Worm (Caenorhabditis elegans) whole organism, L2 larva: Measurements from ENCODE around the gene nhr-59.
A peak's percentile ranks its signal among the peaks of the same experiment; 100 is the strongest.
"Not testable (repeated sequence)": the region's sequence is repeated elsewhere in the genome, so short reads cannot be mapped to it uniquely, and the experiment has no call there.

Experiments
- C34F6.9 ChIP-seq: fragments of 150-350 bp; optimal IDR thresholded peaks from 2 replicates; lab custom pipeline; 2014; ENCODE audit warnings: missing biosample characterization, missing genetic modification characterization
- F13H6.1 ChIP-seq: sonication (generic microtip); optimal IDR thresholded peaks from 2 replicates; lab custom pipeline; 2016; ENCODE audit warnings: missing genetic modification characterization, missing compliant biosample characterization
- R02D3.7 ChIP-seq: fragments of 150-350 bp; optimal IDR thresholded peaks from 2 replicates; lab custom pipeline; 2014; ENCODE audit warnings: missing biosample characterization, missing genetic modification characterization
- Y55F3AM.14 ChIP-seq: fragments of 200-800 bp; sonication (Bioruptor generic); optimal IDR thresholded peaks from 2 replicates; lab custom pipeline; 2018; ENCODE audit warnings: mild to moderate bottlenecking, missing genetic modification characterization, missing compliant biosample characterization
- alr-1 ChIP-seq: fragments of 150-350 bp; optimal IDR thresholded peaks from 2 replicates; lab custom pipeline; 2014; ENCODE audit warnings: missing biosample characterization, missing genetic modification characterization
- aly-2 ChIP-seq: fragments of 150-350 bp; optimal IDR thresholded peaks from 2 replicates; lab custom pipeline; 2014; ENCODE audit warnings: missing biosample characterization, missing genetic modification characterization
- ama-1 ChIP-seq: fragments of 150-350 bp; optimal IDR thresholded peaks from 2 replicates; lab custom pipeline; 2018; ENCODE audit warnings: inconsistent platforms
- blmp-1 ChIP-seq: sonication (generic microtip); optimal IDR thresholded peaks from 2 replicates; lab custom pipeline; 2017; ENCODE audit warnings: missing genetic modification characterization, mild to moderate bottlenecking, missing compliant biosample characterization, antibody characterized with exemption, moderate library complexity; ENCODE audit not compliant: insufficient read depth
- ceh-16 ChIP-seq: fragments of 150-350 bp; optimal IDR thresholded peaks from 2 replicates; lab custom pipeline; 2014; ENCODE audit warnings: missing biosample characterization, missing genetic modification characterization
- ceh-82 ChIP-seq: fragments of 150-350 bp; optimal IDR thresholded peaks from 2 replicates; lab custom pipeline; 2014; ENCODE audit warnings: missing biosample characterization, missing genetic modification characterization
- crh-2 ChIP-seq: sonication (generic microtip); optimal IDR thresholded peaks from 2 replicates; lab custom pipeline; 2017; ENCODE audit warnings: missing biosample characterization, missing genetic modification characterization
- elt-1 ChIP-seq: fragments of 150-350 bp; optimal IDR thresholded peaks from 2 replicates; lab custom pipeline; 2014; ENCODE audit warnings: missing biosample characterization, missing genetic modification characterization
- elt-3 ChIP-seq: sonication (generic microtip); optimal IDR thresholded peaks from 2 replicates; lab custom pipeline; 2017; ENCODE audit warnings: missing biosample characterization, missing genetic modification characterization
- fos-1 ChIP-seq: fragments of 150-350 bp; optimal IDR thresholded peaks from 2 replicates; lab custom pipeline; 2014; ENCODE audit warnings: missing biosample characterization, missing genetic modification characterization
- lin-11 ChIP-seq: fragments of 150-350 bp; sonication (generic microtip); optimal IDR thresholded peaks from 2 replicates; lab custom pipeline; 2014; ENCODE audit warnings: missing biosample characterization, missing genetic modification characterization, inconsistent platforms, mixed read lengths
- lin-13 ChIP-seq: fragments of 150-350 bp; optimal IDR thresholded peaks from 2 replicates; lab custom pipeline; 2014; ENCODE audit warnings: missing biosample characterization, missing genetic modification reagents, missing genetic modification characterization
- lin-39 ChIP-seq: fragments of 150-350 bp; optimal IDR thresholded peaks from 2 replicates; lab custom pipeline; 2014; ENCODE audit warnings: missing biosample characterization, missing genetic modification reagents, missing genetic modification characterization
- lsy-2 ChIP-seq, 2 experiments: fragments of 150-350 bp in 1 of 2; sonication (generic microtip) in 1 of 2; optimal IDR thresholded peaks; 2 replicates each; lab custom pipeline; 2014 to 2017; ENCODE audit warnings: missing biosample characterization in 2 of 2, missing genetic modification characterization in 2 of 2
- mab-5 ChIP-seq: fragments of 150-350 bp; optimal IDR thresholded peaks from 2 replicates; lab custom pipeline; 2014; ENCODE audit warnings: missing biosample characterization, missing genetic modification characterization
- mbf-1 ChIP-seq: sonication (generic microtip); optimal IDR thresholded peaks from 2 replicates; lab custom pipeline; 2017; ENCODE audit warnings: missing biosample characterization, missing genetic modification characterization
- nhr-10 ChIP-seq: sonication (generic microtip); optimal IDR thresholded peaks from 2 replicates; lab custom pipeline; 2017; ENCODE audit warnings: missing biosample characterization, missing genetic modification characterization
- nhr-12 ChIP-seq: fragments of 150-350 bp; optimal IDR thresholded peaks from 2 replicates; lab custom pipeline; 2014; ENCODE audit warnings: missing biosample characterization, missing genetic modification characterization
- nhr-129 ChIP-seq: fragments of 150-350 bp; optimal IDR thresholded peaks from 2 replicates; lab custom pipeline; 2014; ENCODE audit warnings: missing biosample characterization, missing genetic modification characterization
- nhr-21 ChIP-seq: fragments of 150-350 bp; optimal IDR thresholded peaks from 2 replicates; lab custom pipeline; 2014; ENCODE audit warnings: missing biosample characterization, missing genetic modification characterization
- nhr-237 ChIP-seq: fragments of 150-350 bp; optimal IDR thresholded peaks from 2 replicates; lab custom pipeline; 2014; ENCODE audit warnings: missing biosample characterization, missing genetic modification characterization
- nhr-25 ChIP-seq: fragments of 150-350 bp; sonication (generic microtip); optimal IDR thresholded peaks from 3 replicates; lab custom pipeline; 2014; ENCODE audit warnings: missing biosample characterization, missing genetic modification characterization
- nhr-77 ChIP-seq: fragments of 150-350 bp; optimal IDR thresholded peaks from 2 replicates; lab custom pipeline; 2014; ENCODE audit warnings: missing biosample characterization, missing genetic modification characterization
- peb-1 ChIP-seq: fragments of 150-350 bp; optimal IDR thresholded peaks from 2 replicates; lab custom pipeline; 2014; ENCODE audit warnings: missing biosample characterization, missing genetic modification characterization
- sem-4 ChIP-seq: fragments of 150-350 bp; optimal IDR thresholded peaks from 2 replicates; lab custom pipeline; 2014; ENCODE audit warnings: missing biosample characterization, missing genetic modification reagents, missing genetic modification characterization
- skn-1 ChIP-seq: sonication (generic microtip); optimal IDR thresholded peaks from 2 replicates; lab custom pipeline; 2017; ENCODE audit warnings: missing biosample characterization, missing genetic modification characterization
- sma-9 ChIP-seq, 2 experiments: fragments of 150-350 bp in 1 of 2; sonication (generic microtip) in 1 of 2; optimal IDR thresholded peaks; 2 replicates each; lab custom pipeline; 2014 to 2016; ENCODE audit warnings: missing genetic modification characterization in 2 of 2, mild to moderate bottlenecking in 1 of 2, missing biosample characterization in 1 of 2, missing compliant biosample characterization in 1 of 2, missing genetic modification reagents in 1 of 2, moderate library complexity in 1 of 2
- snpc-4 ChIP-seq: fragments of 150-350 bp; optimal IDR thresholded peaks from 2 replicates; lab custom pipeline; 2014; ENCODE audit warnings: missing biosample characterization, missing genetic modification characterization
- unc-39 ChIP-seq: fragments of 150-350 bp; optimal IDR thresholded peaks from 2 replicates; lab custom pipeline; 2014; ENCODE audit warnings: missing biosample characterization, missing genetic modification characterization
- unc-55 ChIP-seq: fragments of 150-350 bp; sonication (generic microtip); optimal IDR thresholded peaks from 3 replicates; lab custom pipeline; 2014; ENCODE audit warnings: missing biosample characterization, missing genetic modification reagents, missing genetic modification characterization
- zag-1 ChIP-seq: fragments of 150-350 bp; optimal IDR thresholded peaks from 2 replicates; lab custom pipeline; 2014; ENCODE audit warnings: missing biosample characterization, missing genetic modification characterization
- ztf-1 ChIP-seq: fragments of 200-800 bp; sonication (Bioruptor generic); conservative IDR thresholded peaks from 2 replicates; pipeline ENCODE4 v1.3.6; 2022; ENCODE audit warnings: missing genetic modification characterization, missing compliant biosample characterization
- ztf-11 ChIP-seq: sonication (generic microtip); optimal IDR thresholded peaks from 2 replicates; lab custom pipeline; 2017; ENCODE audit warnings: missing biosample characterization, missing genetic modification characterization
- ztf-4 ChIP-seq: fragments of 150-350 bp; optimal IDR thresholded peaks from 2 replicates; lab custom pipeline; 2014; ENCODE audit warnings: missing biosample characterization, missing genetic modification characterization

nhr-59 gene

DNA sequence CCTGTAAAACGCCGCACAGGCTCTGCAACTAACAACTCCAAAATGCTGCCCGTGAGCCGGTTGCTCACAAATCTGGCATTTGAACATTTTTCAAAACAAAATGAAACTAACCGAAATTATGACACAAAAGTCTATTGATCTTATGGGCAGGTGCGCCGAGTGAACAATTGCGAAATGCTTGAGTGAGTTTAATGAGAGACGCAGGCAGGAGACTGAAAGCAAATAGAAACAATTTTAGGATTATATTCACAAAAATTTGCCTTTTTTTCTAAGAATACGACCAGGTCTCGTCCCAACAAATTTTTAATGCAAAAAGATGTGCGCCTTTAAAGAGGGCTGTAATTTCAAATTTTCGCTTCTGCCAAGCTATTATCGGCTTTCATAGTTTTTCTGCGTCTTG, 13.6 kb downstream of the nhr-59 start, which contains the start of gene nhr-183:
TSS of gene nhr-183 (minus strand) at position 180 of the 400 bp plus-strand sequence.
- TF ChIP-seq snpc-4 (tag; lab: Kevin White, UChicago) (no peak), lin-13 (GFP tag; lab: Kevin White, UChicago) (no peak), peb-1 (tag; lab: Kevin White, UChicago) (no peak), mbf-1 (tag; lab: Kevin White, UChicago) (no peak), Y55F3AM.14 (GFP tag; lab: Kevin White, UChicago) (no peak), nhr-77 (tag; lab: Kevin White, UChicago) (no peak), aly-2 (tag; lab: Kevin White, UChicago) (no peak), elt-3 (tag; lab: Kevin White, UChicago) (no peak)
- TF ChIP-seq, all 48 proteins: peak for 0

DNA sequence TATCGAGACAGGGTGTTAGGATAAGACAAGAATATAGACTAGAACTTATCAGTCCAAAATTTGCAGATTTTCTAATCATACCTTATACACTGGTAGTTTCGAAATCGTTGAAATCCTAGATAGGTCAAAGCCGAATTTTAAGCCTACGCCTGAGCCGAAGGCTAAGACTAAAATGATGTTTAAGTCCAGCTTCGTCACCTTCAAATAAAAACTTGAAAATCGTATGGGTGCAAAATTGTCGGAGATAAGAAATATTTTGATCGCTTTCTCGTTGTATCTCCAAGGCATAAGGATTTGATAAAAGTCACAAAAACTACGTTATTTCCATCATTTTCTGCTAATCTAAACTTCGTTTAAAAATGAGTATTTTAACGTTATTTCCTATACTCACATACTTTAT, 17.4 kb downstream of the nhr-59 start, which contains the start of gene F41B5.12:
TSS of gene F41B5.12 (plus strand) at position 301 of the 400 bp plus-strand sequence.
- no peak for TF ChIP-seq nhr-21 (tag; lab: Kevin White, UChicago)
- TF ChIP-seq zag-1 (tag; lab: Kevin White, UChicago): no peak
- no peak for TF ChIP-seq ztf-1 (GFP tag; lab: Robert Waterston, UW)
- no peak for TF ChIP-seq ztf-4 (tag; lab: Kevin White, UChicago)
- TF ChIP-seq blmp-1 (tag; lab: Kevin White, UChicago): no peak
- TF ChIP-seq R02D3.7 (tag; lab: Kevin White, UChicago): no peak
- no peak for TF ChIP-seq nhr-237 (tag; lab: Kevin White, UChicago)
- TF ChIP-seq snpc-4 (tag; lab: Kevin White, UChicago): no peak
- no peak for TF ChIP-seq sem-4 (tag; lab: Kevin White, UChicago)
- TF ChIP-seq sma-9 (GFP tag; optimal IDR thresholded peaks at IDR 0.05; lab: Kevin White, UChicago): no peak
- TF ChIP-seq sma-9 (tag; optimal IDR thresholded peaks at IDR 0.05; lab: Kevin White, UChicago): no peak
- no peak for TF ChIP-seq elt-3 (tag; lab: Kevin White, UChicago)

DNA sequence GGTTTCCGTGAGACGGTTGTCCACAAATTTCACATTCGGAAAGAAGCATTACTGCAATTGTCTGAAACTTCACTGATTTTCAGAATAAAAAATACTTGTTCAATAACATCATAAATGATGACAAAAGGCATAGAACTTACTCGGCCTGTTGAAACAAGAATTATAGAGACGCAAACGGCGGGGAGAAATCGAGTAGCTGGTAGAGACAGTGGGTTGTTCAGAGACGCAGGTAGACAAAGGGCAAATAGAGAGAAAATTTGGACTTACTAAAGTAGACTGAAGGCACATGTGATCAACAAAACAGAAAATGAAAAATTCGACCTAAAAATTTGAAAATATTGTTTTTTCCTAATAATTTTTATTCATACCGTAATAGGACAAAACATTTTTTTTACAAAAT, 18.3 kb downstream of the nhr-59 start, which contains the start of gene nhr-182:
TSS of gene nhr-182 (minus strand) at position 178 of the 400 bp plus-strand sequence.
- TF ChIP-seq ama-1 (lab: Kevin White, UChicago) (no peak), nhr-10 (tag; lab: Kevin White, UChicago) (no peak), R02D3.7 (tag; lab: Kevin White, UChicago) (no peak), F13H6.1 (tag; lab: Kevin White, UChicago) (peak; percentile 6), crh-2 (peak; percentile 49), lin-11 (tag; lab: Kevin White, UChicago) (no peak), nhr-129 (tag; lab: Kevin White, UChicago) (peak; percentile 28), ztf-11 (no peak), sma-9 (GFP tag; optimal IDR thresholded peaks at IDR 0.05; lab: Kevin White, UChicago) (peak; percentile 19), sma-9 (tag; optimal IDR thresholded peaks at IDR 0.05; lab: Kevin White, UChicago) (no peak), lsy-2 (tag; optimal IDR thresholded peaks at IDR 0.05; lab: Kevin White, UChicago) (peak in 1 of 2 experiments; percentile 28), nhr-21 (tag; lab: Kevin White, UChicago) (no peak), ztf-1 (GFP tag; lab: Robert Waterston, UW) (no peak), skn-1 (tag; lab: Kevin White, UChicago) (peak; percentile 86), mab-5 (no peak), unc-39 (tag; lab: Kevin White, UChicago) (no peak), C34F6.9 (peak; percentile 27), fos-1 (peak; percentile 18)

DNA sequence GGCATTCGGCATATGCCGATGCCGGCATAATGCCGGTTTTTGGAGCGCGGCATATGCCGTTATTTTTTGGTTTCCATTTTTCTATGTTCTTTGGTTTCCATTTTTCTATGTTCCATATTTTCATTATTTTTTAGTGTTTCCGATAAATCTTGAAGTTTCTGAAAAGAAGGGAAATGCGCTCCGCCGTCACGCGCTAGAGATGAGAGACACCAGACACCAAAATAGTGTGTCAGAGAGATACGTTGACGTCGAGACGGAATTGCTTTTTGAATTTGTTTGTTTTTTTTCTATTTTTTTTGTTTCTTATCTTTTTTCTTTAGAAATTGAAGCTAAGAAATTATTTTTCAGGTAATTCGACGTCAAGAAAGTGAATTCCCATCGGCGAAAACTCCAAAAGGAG, 22.9 kb downstream of the nhr-59 start, which contains the start of gene F41B5.1:
TSS of gene F41B5.1 (plus strand) at position 343 of the 400 bp plus-strand sequence.
- TF ChIP-seq unc-55 (GFP tag; lab: Kevin White, UChicago); mbf-1 (tag; lab: Kevin White, UChicago); ceh-82 (tag; lab: Kevin White, UChicago): not testable (repeated sequence)

DNA sequence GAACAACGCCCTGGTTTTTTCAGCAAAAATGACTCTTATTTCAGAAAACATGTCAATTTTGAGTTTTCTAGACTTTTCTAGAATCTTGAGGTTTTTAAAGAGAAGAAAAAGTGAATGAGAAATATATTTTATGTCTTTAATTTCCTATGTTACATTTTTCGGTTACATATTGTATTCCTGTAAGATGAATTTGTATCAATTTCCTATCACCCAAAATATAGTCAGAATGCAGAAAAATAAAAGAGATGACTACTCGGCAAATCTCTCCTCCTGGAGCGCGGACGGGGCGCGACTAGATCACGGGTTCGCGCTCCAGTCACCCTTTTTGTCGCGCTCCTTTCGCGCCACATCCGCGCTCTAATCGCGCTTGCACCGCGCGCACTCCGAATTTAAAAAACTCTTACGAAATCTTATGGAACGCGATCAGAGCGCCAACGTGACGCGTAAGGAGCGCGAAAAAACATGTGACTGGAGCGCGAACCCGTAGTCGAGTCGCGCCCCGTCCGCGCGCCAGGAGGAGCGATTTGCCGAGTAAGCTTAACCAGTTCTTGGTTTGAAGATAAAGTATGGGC, 23.4 kb downstream of the nhr-59 start, which contains the start of gene str-253:
TSS of gene str-253 (minus strand) at position 51 of the 572 bp plus-strand sequence.
- TF ChIP-seq elt-3 (tag; lab: Kevin White, UChicago): no peak
- TF ChIP-seq zag-1 (tag; lab: Kevin White, UChicago): no peak
- no peak for TF ChIP-seq aly-2 (tag; lab: Kevin White, UChicago)
- no peak for TF ChIP-seq ceh-16 (tag; lab: Kevin White, UChicago)
- TF ChIP-seq ztf-11: no peak
- no peak for TF ChIP-seq nhr-25 (tag; lab: Kevin White, UChicago)
- TF ChIP-seq ztf-1 (GFP tag; lab: Robert Waterston, UW): no peak
- TF ChIP-seq alr-1 (tag; lab: Kevin White, UChicago): no peak
- no peak for TF ChIP-seq blmp-1 (tag; lab: Kevin White, UChicago)
- TF ChIP-seq lin-13 (GFP tag; lab: Kevin White, UChicago): no peak
- TF ChIP-seq lin-39 (tag; lab: Kevin White, UChicago): no peak
- TF ChIP-seq elt-1 (tag; lab: Kevin White, UChicago): no peak
- no peak for TF ChIP-seq nhr-12 (tag; lab: Kevin White, UChicago)
- TF ChIP-seq R02D3.7 (tag; lab: Kevin White, UChicago): no peak
- TF ChIP-seq ztf-4 (tag; lab: Kevin White, UChicago): no peak
